Fruit fly (Drosophila melanogaster) whole organism, prepupa: ENCODE results near the gene ich.

ENCODE experiments used
- Blimp-1 ChIP-seq: fragments of 200-800 bp; sonication (Bioruptor generic); optimal IDR thresholded peaks from 3 replicates; lab custom pipeline; 2017; ENCODE audit warnings: missing biosample characterization, missing genetic modification characterization, mild to moderate bottlenecking, moderate library complexity, missing genetic modification reagents
- CG10631 ChIP-seq: fragments of 200-800 bp; sonication (Bioruptor generic); optimal IDR thresholded peaks from 2 replicates; lab custom pipeline; 2016; ENCODE audit warnings: missing biosample characterization, missing genetic modification characterization
- CG10669 ChIP-seq: fragments of 200-800 bp; sonication (Bioruptor generic); optimal IDR thresholded peaks from 3 replicates; lab custom pipeline; 2018; ENCODE audit warnings: missing biosample characterization, mild to moderate bottlenecking, missing genetic modification characterization, moderate library complexity
- CG11762 ChIP-seq: fragments of 200-800 bp; sonication (Bioruptor generic); optimal IDR thresholded peaks from 3 replicates; lab custom pipeline; 2016; ENCODE audit warnings: missing biosample characterization, missing genetic modification characterization; ENCODE audit not compliant: insufficient read depth
- CG11902 ChIP-seq: fragments of 200-800 bp; sonication (Bioruptor generic); optimal IDR thresholded peaks from 3 replicates; lab custom pipeline; 2016; ENCODE audit warnings: missing biosample characterization, missing genetic modification characterization
- CG16779 ChIP-seq: fragments of 200-800 bp; sonication (Bioruptor generic); optimal IDR thresholded peaks from 3 replicates; lab custom pipeline; 2017; ENCODE audit warnings: missing biosample characterization, mild to moderate bottlenecking, missing genetic modification characterization
- CG3032 ChIP-seq: fragments of 200-800 bp; optimal IDR thresholded peaks from 2 replicates; lab custom pipeline; 2019; ENCODE audit warnings: missing biosample characterization, mild to moderate bottlenecking, missing genetic modification characterization, moderate library complexity
- CG34406 ChIP-seq: fragments of 200-800 bp; sonication (Bioruptor generic); optimal IDR thresholded peaks from 3 replicates; lab custom pipeline; 2016; ENCODE audit warnings: missing biosample characterization, missing genetic modification characterization
- CG3919 ChIP-seq: fragments of 200-800 bp; sonication (Bioruptor generic); optimal IDR thresholded peaks from 3 replicates; lab custom pipeline; 2016; ENCODE audit warnings: missing biosample characterization, missing genetic modification characterization
- CG4318 ChIP-seq: fragments of 200-800 bp; sonication (Bioruptor generic); optimal IDR thresholded peaks from 3 replicates; lab custom pipeline; 2017; ENCODE audit warnings: missing biosample characterization, mild to moderate bottlenecking, missing genetic modification characterization
- CG6276 ChIP-seq: fragments of 200-800 bp; sonication (Bioruptor generic); optimal IDR thresholded peaks from 2 replicates; lab custom pipeline; 2017; ENCODE audit warnings: missing biosample characterization, mild to moderate bottlenecking, missing genetic modification characterization
- CG6808 ChIP-seq: fragments of 200-800 bp; sonication (Bioruptor generic); optimal IDR thresholded peaks from 3 replicates; lab custom pipeline; 2017; ENCODE audit warnings: missing biosample characterization, missing genetic modification characterization, mild to moderate bottlenecking, moderate library complexity, missing genetic modification reagents
- CG6854 ChIP-seq: fragments of 200-800 bp; sonication (Bioruptor generic); optimal IDR thresholded peaks from 2 replicates; lab custom pipeline; 2017; ENCODE audit warnings: missing biosample characterization, mild to moderate bottlenecking, missing genetic modification characterization
- CG7368 ChIP-seq: fragments of 200-800 bp; sonication (Bioruptor generic); optimal IDR thresholded peaks from 3 replicates; lab custom pipeline; 2016; ENCODE audit warnings: missing biosample characterization, missing genetic modification characterization
- CG8119 ChIP-seq: fragments of 200-800 bp; sonication (Bioruptor generic); IDR thresholded peaks from 3 replicates; pipeline ENCODE4 v1.3.6; 2022; ENCODE audit warnings: missing biosample characterization, missing genetic modification characterization
- CG8319 ChIP-seq: fragments of 200-800 bp; sonication (Bioruptor generic); optimal IDR thresholded peaks from 3 replicates; lab custom pipeline; 2016; ENCODE audit warnings: missing biosample characterization, missing genetic modification characterization
- CG9139 ChIP-seq: fragments of 200-800 bp; sonication (Bioruptor generic); optimal IDR thresholded peaks from 3 replicates; lab custom pipeline; 2017; ENCODE audit warnings: missing biosample characterization, mild to moderate bottlenecking, missing genetic modification characterization
- Eip75B ChIP-seq: fragments of 200-800 bp; sonication (Bioruptor generic); optimal IDR thresholded peaks from 3 replicates; lab custom pipeline; 2016; ENCODE audit warnings: missing biosample characterization, missing genetic modification characterization
- Eip78C ChIP-seq: fragments of 200-800 bp; sonication (Bioruptor generic); peaks from one replicate; lab custom pipeline; 2016; ENCODE audit warnings: missing biosample characterization, missing genetic modification characterization
- Eip93F ChIP-seq: fragments of 200-800 bp; sonication (Bioruptor generic); optimal IDR thresholded peaks from 2 replicates; lab custom pipeline; 2016; ENCODE audit warnings: missing biosample characterization, mild to moderate bottlenecking, missing genetic modification characterization
- Ets96B ChIP-seq: fragments of 200-800 bp; optimal IDR thresholded peaks from 2 replicates; lab custom pipeline; 2019; ENCODE audit warnings: missing biosample characterization, mild to moderate bottlenecking, missing genetic modification characterization, moderate library complexity
- Gug ChIP-seq: fragments of 200-800 bp; sonication (Bioruptor generic); IDR thresholded peaks from 2 replicates; pipeline ENCODE4 v1.3.6; 2022; ENCODE audit warnings: missing biosample characterization, missing genetic modification characterization
- Hr38 ChIP-seq: sonication (Bioruptor generic); optimal IDR thresholded peaks from 2 replicates; lab custom pipeline; 2016; ENCODE audit warnings: missing biosample characterization, missing genetic modification characterization
- Hr39 ChIP-seq: fragments of 200-800 bp; sonication (Bioruptor generic); optimal IDR thresholded peaks from 2 replicates; lab custom pipeline; 2016; ENCODE audit warnings: missing biosample characterization, missing genetic modification characterization
- Hr4 ChIP-seq: fragments of 200-800 bp; sonication (Bioruptor generic); optimal IDR thresholded peaks from 3 replicates; lab custom pipeline; 2016; ENCODE audit warnings: missing biosample characterization, missing genetic modification characterization
- Lpt ChIP-seq: fragments of 200-800 bp; sonication (Bioruptor generic); optimal IDR thresholded peaks from 3 replicates; lab custom pipeline; 2016; ENCODE audit warnings: missing biosample characterization, missing genetic modification characterization
- OdsH ChIP-seq: fragments of 200-800 bp; sonication (Bioruptor generic); optimal IDR thresholded peaks from 3 replicates; lab custom pipeline; 2016; ENCODE audit warnings: missing biosample characterization, missing genetic modification characterization
- Smox ChIP-seq: fragments of 200-800 bp; sonication (Bioruptor generic); optimal IDR thresholded peaks from 3 replicates; lab custom pipeline; 2016; ENCODE audit warnings: missing biosample characterization, missing genetic modification characterization
- Sox14 ChIP-seq: fragments of 200-800 bp; sonication (Bioruptor generic); optimal IDR thresholded peaks from 3 replicates; lab custom pipeline; 2016; ENCODE audit warnings: missing biosample characterization, missing genetic modification characterization
- Sox15 ChIP-seq: fragments of 200-800 bp; sonication (Bioruptor generic); optimal IDR thresholded peaks from 3 replicates; lab custom pipeline; 2016; ENCODE audit warnings: missing biosample characterization, missing genetic modification characterization
- achi ChIP-seq: fragments of 200-800 bp; sonication (Bioruptor generic); optimal IDR thresholded peaks from 3 replicates; lab custom pipeline; 2016; ENCODE audit warnings: missing biosample characterization, missing genetic modification characterization
- acj6 ChIP-seq: fragments of 200-800 bp; sonication (Bioruptor generic); optimal IDR thresholded peaks from 3 replicates; lab custom pipeline; 2016; ENCODE audit warnings: missing biosample characterization, missing genetic modification characterization
- cyc ChIP-seq: fragments of 200-800 bp; sonication (Bioruptor generic); optimal IDR thresholded peaks from 3 replicates; lab custom pipeline; 2016; ENCODE audit warnings: missing biosample characterization, missing genetic modification characterization
- dsx ChIP-seq: fragments of 200-800 bp; optimal IDR thresholded peaks from 3 replicates; lab custom pipeline; 2019; ENCODE audit warnings: missing biosample characterization, mild to moderate bottlenecking, missing genetic modification characterization, moderate library complexity; ENCODE audit not compliant: poor library complexity, severe bottlenecking
- eg ChIP-seq: fragments of 200-800 bp; sonication (Bioruptor generic); IDR thresholded peaks from 3 replicates; pipeline ENCODE4 v1.3.6; 2022; ENCODE audit warnings: missing biosample characterization, missing genetic modification characterization
- esn ChIP-seq: fragments of 200-800 bp; sonication (Bioruptor generic); optimal IDR thresholded peaks from 2 replicates; lab custom pipeline; 2016; ENCODE audit warnings: missing biosample characterization, mild to moderate bottlenecking, missing genetic modification characterization, moderate library complexity
- fd59A ChIP-seq: fragments of 200-800 bp; sonication (Bioruptor generic); optimal IDR thresholded peaks from 2 replicates; lab custom pipeline; 2017; ENCODE audit warnings: missing biosample characterization, mild to moderate bottlenecking, missing genetic modification characterization, missing genetic modification reagents
- fd85E ChIP-seq: fragments of 200-800 bp; sonication (Bioruptor generic); optimal IDR thresholded peaks from 3 replicates; lab custom pipeline; 2016; ENCODE audit warnings: missing biosample characterization, missing genetic modification characterization
- net ChIP-seq: fragments of 200-800 bp; sonication (Bioruptor generic); optimal IDR thresholded peaks from 3 replicates; lab custom pipeline; 2016; ENCODE audit warnings: missing biosample characterization, missing genetic modification characterization
- pdm3 ChIP-seq: fragments of 200-800 bp; sonication (Bioruptor generic); optimal IDR thresholded peaks from 3 replicates; lab custom pipeline; 2016; ENCODE audit warnings: missing biosample characterization, missing genetic modification characterization
- salr ChIP-seq, 2 experiments: fragments of 200-800 bp; sonication (Bioruptor generic); optimal IDR thresholded peaks; 3 replicates each; lab custom pipeline; 2016 to 2018; ENCODE audit warnings: missing biosample characterization in 2 of 2, missing genetic modification characterization in 2 of 2, mild to moderate bottlenecking in 1 of 2
- spab ChIP-seq: fragments of 200-800 bp; sonication (Bioruptor generic); optimal IDR thresholded peaks from 2 replicates; lab custom pipeline; 2017; ENCODE audit warnings: missing biosample characterization, mild to moderate bottlenecking, missing genetic modification characterization, missing genetic modification reagents
- svp ChIP-seq: fragments of 200-800 bp; sonication (Bioruptor generic); peaks from one replicate; lab custom pipeline; 2016; ENCODE audit warnings: missing biosample characterization, missing genetic modification characterization
- topi ChIP-seq: fragments of 200-800 bp; sonication (Bioruptor generic); optimal IDR thresholded peaks from 3 replicates; lab custom pipeline; 2016; ENCODE audit warnings: missing biosample characterization, missing genetic modification characterization
- vri ChIP-seq: fragments of 200-800 bp; sonication (Bioruptor generic); optimal IDR thresholded peaks from 3 replicates; lab custom pipeline; 2016; ENCODE audit warnings: missing biosample characterization, mild to moderate bottlenecking, missing genetic modification characterization

The ich gene

dm6 chr3R:8998243-8998642 lies 35.4 kb upstream of the ich start:
- TF ChIP-seq achi, result no peak
- TF ChIP-seq cyc, result no peak
- TF ChIP-seq svp (GFP tag; lab: Kevin White, UChicago), result peak; percentile 98
- no peak for TF ChIP-seq Blimp-1 (GFP tag; lab: Kevin White, UChicago)
- TF ChIP-seq CG16779 (tag; lab: Kevin White, UChicago), result no peak

dm6 chr3R:8997397-8997796 lies 34.6 kb upstream of the ich start, which contains the start of gene CG11977:
Gene CG11977 (plus strand): TSS chr3R:8997697.
- TF ChIP-seq Gug (GFP tag; lab: Robert Waterston, UW) (no peak), acj6 (GFP tag; lab: Kevin White, UChicago) (no peak), fd85E (GFP tag; lab: Kevin White, UChicago) (no peak), OdsH (GFP tag; lab: Kevin White, UChicago) (no peak), cyc (no peak), CG4318 (GFP tag; lab: Kevin White, UChicago) (no peak), Hr38 (GFP tag; lab: Kevin White, UChicago) (no peak), CG11902 (GFP tag; lab: Kevin White, UChicago) (no peak), Smox (no peak), CG6276 (no peak), achi (no peak)

- TF ChIP-seq Eip93F (GFP tag; lab: Kevin White, UChicago) (no peak), CG11902 (GFP tag; lab: Kevin White, UChicago) (peak; percentile 36), fd85E (GFP tag; lab: Kevin White, UChicago) (peak; percentile 22), CG6854 (no peak), Eip78C (GFP tag; lab: Kevin White, UChicago) (peak; percentile 87), Smox (no peak), CG10669 (GFP tag; lab: Kevin White, UChicago) (no peak), CG8319 (GFP tag; lab: Kevin White, UChicago) (peak; percentile 52), CG4318 (GFP tag; lab: Kevin White, UChicago) (no peak), CG3032 (tag; lab: Kevin White, UChicago) (peak; percentile 65), acj6 (GFP tag; lab: Kevin White, UChicago) (no peak), topi (GFP tag; lab: Kevin White, UChicago) (peak; percentile 80), cyc (peak; percentile 79), CG9139 (GFP tag; lab: Kevin White, UChicago) (no peak), Sox15 (peak; percentile 53), eg (GFP tag; lab: Robert Waterston, UW) (peak; percentile 15; the same call in 1 of the 3 replicates), pdm3 (GFP tag; lab: Kevin White, UChicago) (no peak), CG8119 (no peak), CG6808 (GFP tag; lab: Kevin White, UChicago) (no peak), dsx (GFP tag; lab: Kevin White, UChicago) (no peak), Ets96B (peak; percentile 54), CG3919 (GFP tag; lab: Kevin White, UChicago) (no peak), salr (GFP tag; optimal IDR thresholded peaks at IDR 0.05; lab: Kevin White, UChicago) (peak in 1 of 2 experiments; percentile 34), Eip75B (GFP tag; lab: Kevin White, UChicago) (no peak), CG11762 (GFP tag; lab: Kevin White, UChicago) (no peak), CG7368 (GFP tag; lab: Kevin White, UChicago) (peak; percentile 42), spab (GFP tag; lab: Kevin White, UChicago) (no peak), svp (GFP tag; lab: Kevin White, UChicago) (peak; percentile 90), Hr4 (GFP tag; lab: Kevin White, UChicago) (no peak), Lpt (GFP tag; lab: Kevin White, UChicago) (peak; percentile 56), esn (GFP tag; lab: Kevin White, UChicago) (peak; percentile 84), fd59A (GFP tag; lab: Kevin White, UChicago) (peak; percentile 56), CG34406 (GFP tag; lab: Kevin White, UChicago) (peak; percentile 61), CG16779 (tag; lab: Kevin White, UChicago) (no peak), net (GFP tag; lab: Kevin White, UChicago) (peak; percentile 47), vri (no peak), Blimp-1 (GFP tag; lab: Kevin White, UChicago) (no peak), CG6276 (no peak), Hr39 (GFP tag; lab: Kevin White, UChicago) (peak; percentile 72), Sox14 (GFP tag; lab: Kevin White, UChicago) (peak; percentile 89), CG10631 (GFP tag; lab: Kevin White, UChicago) (peak; percentile 77), OdsH (GFP tag; lab: Kevin White, UChicago) (peak; percentile 82)
Measured at dm6 chr3R:8992928-8993579, 30.2 kb upstream of the ich start, which contains the start of gene CG11975. Gene CG11975 (plus strand): TSS chr3R:8993253.
